Worm (Caenorhabditis elegans) whole organism, L2 larva: ENCODE results near the gene tpk-1.

Experiments
- F13H6.1 ChIP-seq: sonication (generic microtip); optimal IDR thresholded peaks from 2 replicates; lab custom pipeline; 2016; ENCODE audit warnings: missing genetic modification characterization, missing compliant biosample characterization
- dmd-4 ChIP-seq: sonication (generic microtip); optimal IDR thresholded peaks from 2 replicates; lab custom pipeline; 2017; ENCODE audit warnings: missing biosample characterization, missing genetic modification characterization
- nhr-12 ChIP-seq: fragments of 150-350 bp; optimal IDR thresholded peaks from 2 replicates; lab custom pipeline; 2014; ENCODE audit warnings: missing biosample characterization, missing genetic modification characterization
- unc-39 ChIP-seq: fragments of 150-350 bp; optimal IDR thresholded peaks from 2 replicates; lab custom pipeline; 2014; ENCODE audit warnings: missing biosample characterization, missing genetic modification characterization
- zag-1 ChIP-seq: fragments of 150-350 bp; optimal IDR thresholded peaks from 2 replicates; lab custom pipeline; 2014; ENCODE audit warnings: missing biosample characterization, missing genetic modification characterization

ce11 chrIII:8904044-8904443 is 7.9 kb upstream of the tpk-1 start, which contains the start of gene lin-9:
- TF ChIP-seq nhr-12 (peak; percentile 47), zag-1 (tag; lab: Kevin White, UChicago) (peak; percentile 83), dmd-4 (no peak), F13H6.1 (tag; lab: Kevin White, UChicago) (peak; percentile 96), unc-39 (no peak)
